Fruit fly (Drosophila melanogaster) whole organism, wandering third instar larva: Measurements from ENCODE around the gene CG4502.
A peak's percentile ranks its signal among the peaks of the same experiment; 100 is the strongest.

Experiments
- Abd-B ChIP-seq: fragments of >200 bp; optimal IDR thresholded peaks from 2 replicates; lab custom pipeline; 2017; ENCODE audit warnings: missing biosample characterization, missing genetic modification characterization
- CG32264 ChIP-seq: fragments of 200-800 bp; sonication (Bioruptor generic); optimal IDR thresholded peaks from 2 replicates; lab custom pipeline; 2016; ENCODE audit warnings: missing biosample characterization, missing genetic modification characterization
- CG9705 ChIP-seq: fragments of 200-800 bp; sonication (Bioruptor generic); optimal IDR thresholded peaks from 2 replicates; lab custom pipeline; 2018; ENCODE audit warnings: missing biosample characterization, mild to moderate bottlenecking, missing genetic modification characterization
- CrebA ChIP-seq: fragments of 200-800 bp; sonication (Bioruptor generic); optimal IDR thresholded peaks from 2 replicates; lab custom pipeline; 2016; ENCODE audit warnings: missing biosample characterization, mild to moderate bottlenecking, missing genetic modification characterization, borderline replicate concordance
- Dfd ChIP-seq: fragments of >200 bp; optimal IDR thresholded peaks from 2 replicates; lab custom pipeline; 2017; ENCODE audit warnings: missing biosample characterization, missing genetic modification characterization
- Dif ChIP-seq: fragments of 200-275, 200-300 bp; sonication (Bioruptor generic); optimal IDR thresholded peaks from 2 replicates; lab custom pipeline; 2018; ENCODE audit warnings: missing biosample characterization, missing genetic modification characterization; ENCODE audit not compliant: partially characterized antibody
- GATAd ChIP-seq: sonication (Bioruptor generic); optimal IDR thresholded peaks from 2 replicates; lab custom pipeline; 2016; ENCODE audit warnings: missing biosample characterization, missing genetic modification characterization
- HLH106 ChIP-seq: fragments of 200-800 bp; optimal IDR thresholded peaks from 3 replicates; lab custom pipeline; 2019; ENCODE audit warnings: missing biosample characterization, mild to moderate bottlenecking, missing genetic modification characterization, moderate library complexity
- Hnf4 ChIP-seq: fragments of 200-800 bp; sonication (Bioruptor generic); optimal IDR thresholded peaks from 2 replicates; lab custom pipeline; 2016; ENCODE audit warnings: missing biosample characterization, mild to moderate bottlenecking, missing genetic modification characterization
- Hr78 ChIP-seq: fragments of >200 bp; optimal IDR thresholded peaks from 2 replicates; lab custom pipeline; 2017; ENCODE audit warnings: missing biosample characterization, missing genetic modification characterization
- Hr83 ChIP-seq: fragments of 200-300 bp; sonication (Bioruptor generic); optimal IDR thresholded peaks from 2 replicates; lab custom pipeline; 2016; ENCODE audit warnings: missing biosample characterization, mild to moderate bottlenecking, missing genetic modification characterization, moderate library complexity; ENCODE audit not compliant: poor library complexity, severe bottlenecking
- Jra ChIP-seq: sonication (Bioruptor generic); optimal IDR thresholded peaks from 2 replicates; lab custom pipeline; 2016; ENCODE audit warnings: missing biosample characterization, missing genetic modification characterization
- Mio ChIP-seq: sonication (Bioruptor generic); optimal IDR thresholded peaks from 2 replicates; lab custom pipeline; 2016; ENCODE audit warnings: missing biosample characterization, missing genetic modification characterization
- Myc ChIP-seq: fragments of >200 bp; optimal IDR thresholded peaks from 2 replicates; lab custom pipeline; 2017
- N ChIP-seq: fragments of >200 bp; optimal IDR thresholded peaks from 2 replicates; lab custom pipeline; 2018; ENCODE audit warnings: missing biosample characterization, missing external identifiers, missing genetic modification characterization
- OdsH ChIP-seq: fragments of 200-800 bp; sonication (Bioruptor generic); optimal IDR thresholded peaks from 2 replicates; lab custom pipeline; 2016; ENCODE audit warnings: missing biosample characterization, mild to moderate bottlenecking, missing genetic modification characterization
- Sp1 ChIP-seq: fragments of 200-800 bp; sonication (Bioruptor generic); optimal IDR thresholded peaks from 3 replicates; lab custom pipeline; 2019; ENCODE audit warnings: missing biosample characterization, mild to moderate bottlenecking, missing genetic modification characterization, moderate library complexity
- Vsx2 ChIP-seq: fragments of 200-300, 225-300 bp; sonication (Bioruptor generic); optimal IDR thresholded peaks from 2 replicates; lab custom pipeline; 2018; ENCODE audit warnings: missing biosample characterization, missing genetic modification characterization; ENCODE audit not compliant: partially characterized antibody
- br ChIP-seq: fragments of 200-800 bp; sonication (Bioruptor generic); optimal IDR thresholded peaks from 2 replicates; lab custom pipeline; 2016; ENCODE audit warnings: missing biosample characterization, missing genetic modification characterization
- dl ChIP-seq, 2 experiments: fragments of 175-275, 200-275 bp in 1 of 2; fragments of 200-275 bp in 1 of 2; sonication (Bioruptor generic); optimal IDR thresholded peaks; lab custom pipeline; 2018; ENCODE audit warnings: mild to moderate bottlenecking in 2 of 2, missing biosample characterization in 2 of 2, missing genetic modification characterization in 2 of 2, moderate library complexity in 2 of 2; ENCODE audit not compliant: partially characterized antibody in 2 of 2, insufficient read depth in 1 of 2
- ey ChIP-seq: fragments of 200-800 bp; sonication (Bioruptor generic); optimal IDR thresholded peaks from 2 replicates; lab custom pipeline; 2016; ENCODE audit warnings: missing biosample characterization, missing genetic modification characterization
- foxo ChIP-seq, 2 experiments: fragments of 200-800 bp; sonication (Bioruptor generic); optimal IDR thresholded peaks; 2 replicates in 1 of 2; 3 replicates in 1 of 2; lab custom pipeline; 2016 to 2017; ENCODE audit warnings: missing biosample characterization in 2 of 2, missing genetic modification characterization in 2 of 2
- h ChIP-seq: fragments of 200-800 bp; sonication (Bioruptor generic); optimal IDR thresholded peaks from 3 replicates; lab custom pipeline; 2016; ENCODE audit warnings: missing biosample characterization, mild to moderate bottlenecking, missing genetic modification characterization
- jim ChIP-seq: fragments of 175-275, 200-325 bp; sonication (Bioruptor generic); optimal IDR thresholded peaks from 2 replicates; lab custom pipeline; 2016; ENCODE audit warnings: missing biosample characterization, mild to moderate bottlenecking, missing genetic modification characterization
- lola ChIP-seq: fragments of >200 bp; optimal IDR thresholded peaks from 2 replicates; lab custom pipeline; 2017; ENCODE audit warnings: missing biosample characterization, missing genetic modification characterization
- psq ChIP-seq: fragments of 200-800 bp; sonication (Bioruptor generic); optimal IDR thresholded peaks from 3 replicates; lab custom pipeline; 2017; ENCODE audit warnings: missing biosample characterization, mild to moderate bottlenecking, missing genetic modification characterization, moderate library complexity
- rgr ChIP-seq: fragments of 200-800 bp; sonication (Bioruptor generic); optimal IDR thresholded peaks from 3 replicates; lab custom pipeline; 2016; ENCODE audit warnings: missing biosample characterization, mild to moderate bottlenecking, missing genetic modification characterization
- sage ChIP-seq: fragments of 200-800 bp; sonication (Bioruptor generic); optimal IDR thresholded peaks from 2 replicates; lab custom pipeline; 2016; ENCODE audit warnings: missing biosample characterization, mild to moderate bottlenecking, missing genetic modification characterization
- sv ChIP-seq: fragments of 200-800 bp; sonication (Bioruptor generic); optimal IDR thresholded peaks from 3 replicates; lab custom pipeline; 2016; ENCODE audit warnings: missing biosample characterization, missing genetic modification characterization
- tai ChIP-seq: sonication (Bioruptor generic); optimal IDR thresholded peaks from 2 replicates; lab custom pipeline; 2016; ENCODE audit warnings: missing biosample characterization, missing genetic modification characterization
- woc ChIP-seq: sonication (Bioruptor generic); optimal IDR thresholded peaks from 2 replicates; lab custom pipeline; 2016; ENCODE audit warnings: missing biosample characterization, mild to moderate bottlenecking, missing genetic modification characterization

The CG4502 gene

dm6 chr2L:7187920-7188529 lies 16.0 kb downstream of the CG4502 start:
- TF ChIP-seq CG32264 (GFP tag; lab: Kevin White, UChicago) (no peak), OdsH (GFP tag; lab: Kevin White, UChicago) (no peak)

- TF ChIP-seq tai (GFP tag; lab: Kevin White, UChicago) = no peak
- peak; percentile 18 for TF ChIP-seq CrebA
- TF ChIP-seq foxo (GFP tag; optimal IDR thresholded peaks at IDR 0.05; lab: Kevin White, UChicago) = no peak
- TF ChIP-seq CG32264 (GFP tag; lab: Kevin White, UChicago) = no peak
- no peak for TF ChIP-seq jim (GFP tag; lab: Kevin White, UChicago)
- TF ChIP-seq Myc (lab: Kevin White, UChicago) = no peak
- TF ChIP-seq ey (GFP tag; lab: Kevin White, UChicago) = no peak
Measured at dm6 chr2L:7181978-7182392, 22.1 kb downstream of the CG4502 start, which contains the start of gene MICU1. Gene MICU1, plus strand, starts transcription at chr2L:7182234.

- TF ChIP-seq lola (GFP tag; lab: Kevin White, UChicago) (no peak), h (GFP tag; lab: Kevin White, UChicago) (peak; percentile 21)
Measured at dm6 chr2L:7179276-7179675, 24.8 kb downstream of the CG4502 start.

dm6 chr2L:7175786-7176185 lies 28.3 kb downstream of the CG4502 start:
- peak; percentile 55 for TF ChIP-seq h (GFP tag; lab: Kevin White, UChicago)
- peak; percentile 13 for TF ChIP-seq woc
- TF ChIP-seq br (GFP tag; lab: Kevin White, UChicago) = no peak
- no peak for TF ChIP-seq Hnf4 (GFP tag; lab: Kevin White, UChicago)
- peak; percentile 38 for TF ChIP-seq rgr (GFP tag; lab: Kevin White, UChicago)
- no peak for TF ChIP-seq CG32264 (GFP tag; lab: Kevin White, UChicago)
- no peak for TF ChIP-seq sage (GFP tag; lab: Kevin White, UChicago)
- TF ChIP-seq Hr78 = no peak

dm6 chr2L:7174351-7174750 lies 29.7 kb downstream of the CG4502 start:
- TF ChIP-seq tai (GFP tag; lab: Kevin White, UChicago) (no peak), h (GFP tag; lab: Kevin White, UChicago) (no peak), woc (no peak), Sp1 (GFP tag; lab: Kevin White, UChicago) (no peak), GATAd (GFP tag; lab: Kevin White, UChicago) (no peak), sage (GFP tag; lab: Kevin White, UChicago) (no peak), br (GFP tag; lab: Kevin White, UChicago) (no peak), ey (GFP tag; lab: Kevin White, UChicago) (no peak), Jra (no peak), Dif (no peak), Vsx2 (GFP tag; lab: Kevin White, UChicago) (no peak), Abd-B (GFP tag; lab: Kevin White, UChicago) (no peak), CG9705 (GFP tag; lab: Kevin White, UChicago) (no peak), jim (GFP tag; lab: Kevin White, UChicago) (no peak), dl (GFP tag; optimal IDR thresholded peaks at IDR 0.05; lab: Kevin White, UChicago; ENCODE audit: insufficient read depth in 1 of 2, partially characterized antibody in 2 of 2) (no peak), Hnf4 (GFP tag; lab: Kevin White, UChicago) (no peak), foxo (GFP tag; optimal IDR thresholded peaks at IDR 0.05; lab: Kevin White, UChicago) (no peak)

- no peak for TF ChIP-seq Dfd (GFP tag; lab: Kevin White, UChicago)
- TF ChIP-seq OdsH (GFP tag; lab: Kevin White, UChicago) = no peak
- TF ChIP-seq Mio (GFP tag; lab: Kevin White, UChicago) = no peak
- TF ChIP-seq Hr83 (GFP tag; lab: Kevin White, UChicago) = no peak
- no peak for TF ChIP-seq sv (GFP tag; lab: Kevin White, UChicago)
- no peak for TF ChIP-seq lola (GFP tag; lab: Kevin White, UChicago)
- TF ChIP-seq N = no peak
- TF ChIP-seq Sp1 (GFP tag; lab: Kevin White, UChicago) = no peak
- no peak for TF ChIP-seq Vsx2 (GFP tag; lab: Kevin White, UChicago)
- TF ChIP-seq br (GFP tag; lab: Kevin White, UChicago) = no peak
- TF ChIP-seq Abd-B (GFP tag; lab: Kevin White, UChicago) = no peak
- TF ChIP-seq Dif = no peak
- TF ChIP-seq Hr78 = no peak
- TF ChIP-seq tai (GFP tag; lab: Kevin White, UChicago) = no peak
- TF ChIP-seq Jra = no peak
- no peak for TF ChIP-seq HLH106 (tag; lab: Kevin White, UChicago)
- TF ChIP-seq psq (GFP tag; lab: Kevin White, UChicago) = no peak
- no peak for TF ChIP-seq h (GFP tag; lab: Kevin White, UChicago)
- TF ChIP-seq ey (GFP tag; lab: Kevin White, UChicago) = no peak
- no peak for TF ChIP-seq CrebA
- TF ChIP-seq, all 38 proteins: peak for 0
Measured at dm6 chr2L:7169003-7169402, 35.1 kb downstream of the CG4502 start.
